Worm (Caenorhabditis elegans) whole organism, L4/young adult: ENCODE measurements around the gene F46C5.7.

Source experiments
- W03F9.2 ChIP-seq: fragments of 150-350 bp; optimal IDR thresholded peaks from 2 replicates; lab custom pipeline; 2014; ENCODE audit warnings: missing biosample characterization, missing genetic modification characterization
- him-1 ChIP-seq: sonication (generic microtip); optimal IDR thresholded peaks from 2 replicates; lab custom pipeline; 2016; ENCODE audit warnings: missing genotype, missing genetic modification reagents, missing genetic modification characterization, missing compliant biosample characterization

ce11 chrII:8877032-8877985 is 38.2 kb downstream of the F46C5.7 start:
- TF ChIP-seq W03F9.2 (tag; lab: Kevin White, UChicago) = no peak
- TF ChIP-seq him-1 = no peak
